Fruit fly (Drosophila melanogaster): Measurements from ENCODE around the gene SCaMC.
A peak's percentile ranks its signal among the peaks of the same experiment; 100 is the strongest.

Gene SCaMC

dm6 chr3L:12387898-12388297 is 26.7 kb downstream of the SCaMC start (continued):
- no peak for TF ChIP-seq OdsH (GFP tag; optimal IDR thresholded peaks at IDR 0.05)

dm6 chr3L:12387063-12387462 is 27.6 kb downstream of the SCaMC start:
- peak; percentile 60 for TF ChIP-seq Vsx2 (GFP tag; optimal IDR thresholded peaks at IDR 0.05; ENCODE audit: partially characterized antibody)
- TF ChIP-seq psq (GFP tag; optimal IDR thresholded peaks at IDR 0.05): peak; percentile 84
- no peak for TF ChIP-seq Myc (optimal IDR thresholded peaks at IDR 0.05)
- TF ChIP-seq CrebA (GFP tag; optimal IDR thresholded peaks at IDR 0.05; ENCODE audit: borderline replicate concordance): peak; percentile 22
- TF ChIP-seq Jra (GFP tag; optimal IDR thresholded peaks at IDR 0.05): no peak
- peak; percentile 43 for TF ChIP-seq Rel (GFP tag; optimal IDR thresholded peaks at IDR 0.05)
- no peak for TF ChIP-seq Rel (tag; optimal IDR thresholded peaks at IDR 0.05)
- TF ChIP-seq dl (GFP tag; optimal IDR thresholded peaks at IDR 0.05; ENCODE audit: insufficient read depth in 1 of 2, partially characterized antibody in 2 of 2): peak in 1 of 2 experiments; percentile 10
- TF ChIP-seq brk (GFP tag; optimal IDR thresholded peaks at IDR 0.05): peak; percentile 22
- TF ChIP-seq dmrt93B (GFP tag; optimal IDR thresholded peaks at IDR 0.05): no peak
- no peak for TF ChIP-seq rgr (GFP tag; optimal IDR thresholded peaks at IDR 0.05)
- TF ChIP-seq HLH106 (tag; optimal IDR thresholded peaks at IDR 0.05): no peak

DNA sequence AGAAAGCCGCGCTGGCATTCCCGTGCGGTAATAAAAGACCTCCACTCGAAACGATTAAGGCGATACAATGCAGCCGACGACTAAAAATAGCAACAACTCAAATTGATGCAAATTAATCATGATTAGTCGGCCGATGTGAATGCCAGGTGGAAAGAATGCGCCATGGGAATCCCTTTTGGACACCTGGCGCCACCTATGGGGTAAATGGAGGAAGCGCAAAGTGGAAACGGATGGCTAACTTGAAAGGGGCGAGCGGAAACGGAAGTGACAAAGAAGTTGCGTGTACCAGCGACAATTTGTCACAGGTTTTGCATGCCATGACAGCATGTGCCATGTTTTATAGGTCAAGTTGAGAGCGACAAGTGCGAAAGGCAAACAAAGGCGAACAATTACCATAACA is 34.0 kb downstream of the SCaMC start:
- TF ChIP-seq CG32264 (GFP tag; optimal IDR thresholded peaks at IDR 0.05) (no peak), Vsx2 (GFP tag; optimal IDR thresholded peaks at IDR 0.05; ENCODE audit: partially characterized antibody) (no peak), sv (GFP tag; optimal IDR thresholded peaks at IDR 0.05) (no peak), lola (GFP tag; optimal IDR thresholded peaks at IDR 0.05) (no peak), h (GFP tag; optimal IDR thresholded peaks at IDR 0.05) (no peak), ey (GFP tag; optimal IDR thresholded peaks at IDR 0.05) (no peak), Hnf4 (GFP tag; optimal IDR thresholded peaks at IDR 0.05) (no peak), Hr78 (GFP tag; optimal IDR thresholded peaks at IDR 0.05) (no peak), Abd-B (GFP tag; optimal IDR thresholded peaks at IDR 0.05) (no peak), foxo (GFP tag; optimal IDR thresholded peaks at IDR 0.05) (no peak)

DNA sequence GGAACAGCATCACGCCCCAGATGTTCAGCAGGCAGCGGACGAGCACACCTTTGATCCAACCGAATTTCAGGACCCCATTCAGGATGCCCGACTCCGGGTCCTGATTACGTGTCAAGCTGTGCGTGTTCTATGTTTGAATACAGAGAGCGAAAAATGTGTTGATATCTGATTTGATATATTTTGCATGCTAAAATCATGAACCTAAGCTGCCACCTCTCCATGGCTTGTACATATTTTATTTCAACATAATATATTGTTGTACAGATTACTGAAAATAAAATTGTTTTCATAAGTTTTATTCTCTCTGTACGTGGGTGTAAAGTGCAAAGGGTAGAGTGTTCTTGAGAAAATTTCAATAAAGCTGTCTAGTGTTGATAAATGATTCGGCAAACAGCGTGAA is 40.2 kb downstream of the SCaMC start:
- TF ChIP-seq Hr78 (GFP tag; optimal IDR thresholded peaks at IDR 0.05) (no peak), CG32264 (GFP tag; optimal IDR thresholded peaks at IDR 0.05) (no peak), pan (optimal IDR thresholded peaks at IDR 0.05) (no peak), Rel (GFP tag; optimal IDR thresholded peaks at IDR 0.05) (no peak), Rel (tag; optimal IDR thresholded peaks at IDR 0.05) (no peak), Jra (GFP tag; optimal IDR thresholded peaks at IDR 0.05) (no peak), dl (GFP tag; optimal IDR thresholded peaks at IDR 0.05; ENCODE audit: insufficient read depth in 1 of 2, partially characterized antibody in 2 of 2) (no peak), dmrt93B (GFP tag; optimal IDR thresholded peaks at IDR 0.05) (no peak), Abd-B (GFP tag; optimal IDR thresholded peaks at IDR 0.05) (no peak), fru (GFP tag; optimal IDR thresholded peaks at IDR 0.05) (no peak), Hr83 (GFP tag; optimal IDR thresholded peaks at IDR 0.05; ENCODE audit: poor library complexity, severe bottlenecking) (no peak), br (GFP tag; optimal IDR thresholded peaks at IDR 0.05) (no peak), CG9705 (GFP tag; optimal IDR thresholded peaks at IDR 0.05) (no peak), sv (GFP tag; optimal IDR thresholded peaks at IDR 0.05) (no peak), ey (GFP tag; optimal IDR thresholded peaks at IDR 0.05) (no peak), brk (GFP tag; optimal IDR thresholded peaks at IDR 0.05) (no peak), Myc (optimal IDR thresholded peaks at IDR 0.05) (no peak)

DNA sequence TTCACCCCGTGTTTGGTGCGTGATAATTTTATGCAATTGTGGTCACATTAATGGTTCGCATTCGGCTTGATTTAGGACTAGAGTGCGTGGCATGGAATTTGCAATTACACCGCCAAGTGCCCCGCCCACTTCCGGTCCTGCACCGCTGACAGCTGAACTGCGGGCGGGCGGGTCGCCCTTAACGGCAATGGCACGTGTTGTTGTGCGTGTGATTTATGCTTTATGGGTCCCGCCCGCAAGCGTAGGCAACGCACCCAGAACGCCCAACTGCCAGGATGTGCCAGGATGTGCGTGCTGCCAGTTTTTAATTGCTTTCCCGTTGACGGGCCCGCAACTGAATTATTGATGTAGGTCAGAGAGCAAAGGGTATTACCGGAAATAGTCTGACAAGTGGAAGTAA is 50.9 kb downstream of the SCaMC start:
- no peak for TF ChIP-seq sv (GFP tag; optimal IDR thresholded peaks at IDR 0.05)
- no peak for TF ChIP-seq foxo (GFP tag; optimal IDR thresholded peaks at IDR 0.05)
- TF ChIP-seq Hnf4 (GFP tag; optimal IDR thresholded peaks at IDR 0.05): no peak
- TF ChIP-seq dl (GFP tag; optimal IDR thresholded peaks at IDR 0.05; ENCODE audit: insufficient read depth in 1 of 2, partially characterized antibody in 2 of 2): no peak
- no peak for TF ChIP-seq ey (GFP tag; optimal IDR thresholded peaks at IDR 0.05)
- TF ChIP-seq dmrt93B (GFP tag; optimal IDR thresholded peaks at IDR 0.05): no peak
- TF ChIP-seq HLH106 (tag; optimal IDR thresholded peaks at IDR 0.05): no peak
- TF ChIP-seq h (GFP tag; optimal IDR thresholded peaks at IDR 0.05): no peak
- TF ChIP-seq Abd-B (GFP tag; optimal IDR thresholded peaks at IDR 0.05): no peak
- TF ChIP-seq Dif (GFP tag; optimal IDR thresholded peaks at IDR 0.05; ENCODE audit: partially characterized antibody): no peak
- TF ChIP-seq rgr (GFP tag; optimal IDR thresholded peaks at IDR 0.05): no peak
- no peak for TF ChIP-seq CG9705 (GFP tag; optimal IDR thresholded peaks at IDR 0.05)
- TF ChIP-seq psq (GFP tag; optimal IDR thresholded peaks at IDR 0.05): no peak
- TF ChIP-seq dsf (GFP tag; optimal IDR thresholded peaks at IDR 0.05; ENCODE audit: borderline replicate concordance): no peak
- no peak for TF ChIP-seq sage (GFP tag; optimal IDR thresholded peaks at IDR 0.05)
- TF ChIP-seq woc (GFP tag; optimal IDR thresholded peaks at IDR 0.05): no peak
- no peak for TF ChIP-seq usp (GFP tag; optimal IDR thresholded peaks at IDR 0.05)
- no peak for TF ChIP-seq fru (GFP tag; optimal IDR thresholded peaks at IDR 0.05)
- no peak for TF ChIP-seq lola (GFP tag; optimal IDR thresholded peaks at IDR 0.05)
- TF ChIP-seq OdsH (GFP tag; optimal IDR thresholded peaks at IDR 0.05): no peak
